Worm (Caenorhabditis elegans) whole organism, L2 larva: Measurements from ENCODE around the gene fbxa-54.

Experiments used
- gmeb-1 ChIP-seq: fragments of 150-350 bp; optimal IDR thresholded peaks from 2 replicates; lab custom pipeline; 2014; ENCODE audit warnings: missing biosample characterization, missing genetic modification characterization
- nhr-23 ChIP-seq: fragments of 150-350 bp; optimal IDR thresholded peaks from 2 replicates; lab custom pipeline; 2014; ENCODE audit warnings: missing biosample characterization, missing genetic modification reagents, missing genetic modification characterization
- zag-1 ChIP-seq: fragments of 150-350 bp; optimal IDR thresholded peaks from 2 replicates; lab custom pipeline; 2014; ENCODE audit warnings: missing biosample characterization, missing genetic modification characterization

DNA sequence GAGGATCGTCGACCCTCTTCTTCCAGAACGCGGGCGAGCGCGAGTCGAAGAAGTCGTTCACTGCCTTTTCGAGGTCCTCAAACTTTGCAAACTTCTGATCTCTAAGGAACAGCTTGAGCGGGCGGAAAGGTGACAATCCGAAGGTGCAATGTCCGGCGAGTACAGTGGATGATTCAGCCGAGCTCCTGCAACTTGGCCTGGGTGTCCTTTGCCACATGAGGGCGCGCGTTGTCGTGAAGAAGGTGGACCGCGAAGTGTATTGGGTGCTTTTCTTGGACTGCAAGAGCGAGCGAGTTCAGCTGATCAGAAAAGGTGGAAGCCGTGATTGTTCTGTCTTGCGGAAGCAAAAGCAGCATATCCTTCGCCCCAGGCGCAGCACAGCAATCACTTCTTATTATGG lies 14.2 kb upstream of the fbxa-54 start:
- TF ChIP-seq gmeb-1 (tag; lab: Kevin White, UChicago) (no peak), zag-1 (tag; lab: Kevin White, UChicago) (no peak), nhr-23 (tag; lab: Kevin White, UChicago) (no peak)
